Comparison of ENCODE assay signal across 2 fruit fly cellular contexts in genomic region chrX:6974221-6974620, dm6.
TF ChIP-seq lines count a peak whose summit lies in the region.

No protein-coding gene starts in this region.

- TF ChIP-seq CTCF in whole organism, embryonic (GFP tag; optimal IDR thresholded peaks at IDR 0.05; lab: Kevin White, UChicago), result no peak

TF ChIP-seq in whole organism, embryonic, 481 proteins besides CTCF, POLR2A, EP300 and RAD21:
- TF ChIP-seq CG4360 (GFP tag; IDR thresholded peaks at IDR 0.05; lab: Robert Waterston, UW) (no peak), sens (GFP tag; lab: Kevin White, UChicago) (peak; percentile 54)

TF ChIP-seq in whole organism, prepupa, 60 proteins besides CTCF, POLR2A, EP300 and RAD21:
- no peak for TF ChIP-seq fd85E (GFP tag; optimal IDR thresholded peaks at IDR 0.05; lab: Kevin White, UChicago)
- TF ChIP-seq CG11902 (GFP tag; optimal IDR thresholded peaks at IDR 0.05; lab: Kevin White, UChicago), result no peak
- TF ChIP-seq lz (GFP tag; optimal IDR thresholded peaks at IDR 0.05; lab: Kevin White, UChicago), result no peak
- no peak for TF ChIP-seq fd59A (GFP tag; optimal IDR thresholded peaks at IDR 0.05; lab: Kevin White, UChicago)
- no peak for TF ChIP-seq OdsH (GFP tag; optimal IDR thresholded peaks at IDR 0.05; lab: Kevin White, UChicago)
- no peak for TF ChIP-seq CG1621 (tag; optimal IDR thresholded peaks at IDR 0.05; lab: Kevin White, UChicago)
- TF ChIP-seq svp (GFP tag; lab: Kevin White, UChicago), result peak; percentile 61
- no peak for TF ChIP-seq Sox15 (GFP tag; optimal IDR thresholded peaks at IDR 0.05; lab: Kevin White, UChicago)
- no peak for TF ChIP-seq CG8632 (GFP tag; optimal IDR thresholded peaks at IDR 0.05; lab: Kevin White, UChicago)
TF ChIP-seq in whole organism, prepupa: peak in this region for 1.
